Fruit fly (Drosophila melanogaster) whole organism, pupa: Measurements from ENCODE around the gene Dlip1.
A peak's percentile ranks its signal among the peaks of the same experiment; 100 is the strongest.

Experiments used
- CG13204 ChIP-seq: fragments of 200-800 bp; sonication (Bioruptor generic); optimal IDR thresholded peaks from 2 replicates; lab custom pipeline; 2018; ENCODE audit warnings: missing biosample characterization, mild to moderate bottlenecking, missing genetic modification characterization, moderate library complexity
- CG15710 ChIP-seq: fragments of 200-800 bp; sonication (Bioruptor generic); optimal IDR thresholded peaks from 2 replicates; lab custom pipeline; 2018; ENCODE audit warnings: missing biosample characterization, mild to moderate bottlenecking, missing genetic modification characterization, moderate library complexity
- CG17806 ChIP-seq: fragments of 200-800 bp; sonication (Bioruptor generic); optimal IDR thresholded peaks from 2 replicates; lab custom pipeline; 2018; ENCODE audit warnings: missing biosample characterization, mild to moderate bottlenecking, missing genetic modification characterization, moderate library complexity
- CG8159 ChIP-seq: fragments of 200-800 bp; sonication (Bioruptor generic); optimal IDR thresholded peaks from 3 replicates; lab custom pipeline; 2018; ENCODE audit warnings: missing biosample characterization, mild to moderate bottlenecking, missing genetic modification characterization, moderate library complexity
- CG9948 ChIP-seq: fragments of 200-800 bp; sonication (Bioruptor generic); optimal IDR thresholded peaks from 2 replicates; lab custom pipeline; 2018; ENCODE audit warnings: missing biosample characterization, mild to moderate bottlenecking, missing genetic modification characterization, moderate library complexity
- Pif1B ChIP-seq: fragments of 200-800 bp; sonication (Bioruptor generic); optimal IDR thresholded peaks from 3 replicates; lab custom pipeline; 2016; ENCODE audit warnings: missing biosample characterization, missing genetic modification characterization

- TF ChIP-seq CG13204 (GFP tag; lab: Kevin White, UChicago) = no peak
- peak; percentile 32 for TF ChIP-seq CG15710 (tag; lab: Kevin White, UChicago)
- no peak for TF ChIP-seq CG17806 (tag; lab: Kevin White, UChicago)
- peak; percentile 40 for TF ChIP-seq CG8159 (tag; lab: Kevin White, UChicago)
- TF ChIP-seq CG9948 (tag; lab: Kevin White, UChicago) = peak; percentile 50
- no peak for TF ChIP-seq Pif1B
These were observed 49.2 kb upstream of the Dlip1 start for dm6 chrX:9109072-9109844.
